Fruit fly (Drosophila melanogaster) whole organism: Measurements from ENCODE around the gene CG11790.

Experiments
- CG8478 ChIP-seq: fragments of >200 bp; optimal IDR thresholded peaks from 2 replicates; lab custom pipeline; 2018; ENCODE audit warnings: inconsistent platforms
- Dll ChIP-seq: fragments of >200 bp; optimal IDR thresholded peaks from 2 replicates; lab custom pipeline; 2017
- EcR ChIP-seq, 2 experiments: fragments of >200 bp; optimal IDR thresholded peaks; 2 replicates each; lab custom pipeline; 2017; ENCODE audit warnings: missing biosample characterization in 2 of 2, missing genetic modification characterization in 2 of 2, missing genetic modification reagents in 2 of 2
- pan ChIP-seq: fragments of >200 bp; optimal IDR thresholded peaks from 2 replicates; lab custom pipeline; 2017
- psq ChIP-seq: fragments of >200 bp; optimal IDR thresholded peaks from 2 replicates; lab custom pipeline; 2017
- usp ChIP-seq: fragments of >200 bp; optimal IDR thresholded peaks from 2 replicates; lab custom pipeline; 2017; ENCODE audit warnings: missing biosample characterization, missing genetic modification characterization, mixed read lengths

DNA sequence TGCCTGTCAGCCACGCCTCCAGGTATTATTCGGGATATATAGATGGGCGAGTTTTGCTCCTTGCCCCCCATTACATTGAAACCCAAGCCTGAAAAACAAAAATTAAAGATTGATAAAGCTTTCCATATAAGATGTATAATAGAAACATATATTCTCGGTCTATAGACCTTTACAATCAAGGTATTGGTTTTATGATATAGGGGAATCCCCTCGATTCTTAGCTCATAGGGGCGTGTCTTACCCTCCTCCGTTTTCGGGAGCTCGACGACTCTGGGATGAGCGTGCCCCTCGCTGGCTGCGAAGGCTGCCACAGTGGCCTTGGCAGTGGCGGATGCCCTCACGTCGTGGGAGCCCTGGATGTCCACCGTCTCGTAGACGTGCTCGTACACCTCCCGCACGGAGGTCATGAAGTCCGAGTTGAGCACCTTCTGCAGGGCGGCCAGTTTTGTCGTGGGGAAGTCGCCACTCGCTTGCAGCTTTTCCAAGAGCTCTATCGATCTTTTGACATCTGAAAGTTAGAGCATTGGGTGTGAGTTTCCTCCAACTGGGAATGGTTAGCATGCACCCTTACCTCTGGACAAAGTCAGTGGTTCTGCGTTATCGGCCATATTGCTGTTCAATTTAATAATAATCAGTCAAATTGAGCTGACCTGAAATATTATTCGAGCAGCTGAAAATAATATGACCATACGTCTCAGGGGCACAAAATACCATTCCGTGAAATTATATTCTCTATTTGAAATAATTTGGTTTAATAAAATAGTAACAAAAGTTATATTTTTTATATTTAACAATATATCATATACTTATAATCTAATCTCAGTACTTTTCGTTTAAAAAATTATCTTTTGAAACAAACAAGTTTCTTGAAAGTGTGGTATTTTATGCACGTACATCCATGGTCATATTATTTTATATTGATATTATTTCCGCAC, 17.7 kb downstream of the CG11790 start, which contains the start of the genes veli and PQBP1:
- no peak for TF ChIP-seq pan (lab: Kevin White, UChicago)
- TF ChIP-seq EcR (GFP tag; optimal IDR thresholded peaks at IDR 0.05; lab: Kevin White, UChicago): no peak
- no peak for TF ChIP-seq Dll (lab: Kevin White, UChicago)
- no peak for TF ChIP-seq psq (lab: Kevin White, UChicago)
- TF ChIP-seq CG8478: no peak
- TF ChIP-seq usp (GFP tag; lab: Kevin White, UChicago): no peak
